Worm (Caenorhabditis elegans): ENCODE measurements around the gene nhr-130.

nhr-130 gene

ce11 chrV:497399-497798, 14.3 kb upstream of the nhr-130 start, which contains the start of gene T01G6.1:
Gene T01G6.1, plus strand, starts transcription at chrV:497699.
- TF ChIP-seq zfh-2 (GFP tag; conservative IDR thresholded peaks at IDR 0.05) (no peak), B0336.3 (GFP tag; IDR thresholded peaks at IDR 0.05) (no peak), ceh-27 (GFP tag; optimal IDR thresholded peaks at IDR 0.05) (no peak), bed-1 (GFP tag; IDR thresholded peaks at IDR 0.05) (no peak), repo-1 (tag; optimal IDR thresholded peaks at IDR 0.05) (no peak), mxl-1 (tag; optimal IDR thresholded peaks at IDR 0.05) (no peak), nhr-179 (tag; optimal IDR thresholded peaks at IDR 0.05) (no peak), ztf-18 (tag; optimal IDR thresholded peaks at IDR 0.05) (no peak), rec-8 (tag; optimal IDR thresholded peaks at IDR 0.05) (no peak), pbrm-1 (GFP tag; IDR thresholded peaks at IDR 0.05) (no peak), ZK185.1 (tag; optimal IDR thresholded peaks at IDR 0.05; ENCODE audit: poor library complexity, severe bottlenecking) (no peak), lsl-1 (GFP tag; optimal IDR thresholded peaks at IDR 0.05) (no peak), snpc-1.3 (tag; optimal IDR thresholded peaks at IDR 0.05; ENCODE audit: insufficient read depth) (no peak), hmg-20 (GFP tag; IDR thresholded peaks at IDR 0.05) (no peak), cebp-1 (GFP tag; IDR thresholded peaks at IDR 0.05) (no peak), cebp-1 (tag; optimal IDR thresholded peaks at IDR 0.05) (no peak), lin-26 (GFP tag; IDR thresholded peaks at IDR 0.05) (no peak), B0019.2 (GFP tag; conservative IDR thresholded peaks at IDR 0.05) (no peak), him-1 (tag; optimal IDR thresholded peaks at IDR 0.05) (no peak), Y53F4B.3 (GFP tag; IDR thresholded peaks at IDR 0.05) (no peak)

ce11 chrV:494284-494683, 11.1 kb upstream of the nhr-130 start, which contains the start of gene nhr-131:
Gene nhr-131, plus strand, starts transcription at chrV:494370.
- TF ChIP-seq dox-1 (GFP tag; IDR thresholded peaks at IDR 0.05) = peak; percentile 41
- peak; percentile 77 for TF ChIP-seq nhr-80 (tag; optimal IDR thresholded peaks at IDR 0.05)
- TF ChIP-seq chd-7 (tag; optimal IDR thresholded peaks at IDR 0.05) = no peak
- TF ChIP-seq lsl-1 (GFP tag; optimal IDR thresholded peaks at IDR 0.05) = no peak
- no peak for TF ChIP-seq tlf-1 (GFP tag; optimal IDR thresholded peaks at IDR 0.05)
- no peak for TF ChIP-seq fkh-3 (tag; optimal IDR thresholded peaks at IDR 0.05)
- no peak for TF ChIP-seq F55B11.4 (tag; optimal IDR thresholded peaks at IDR 0.05; ENCODE audit: borderline replicate concordance, insufficient read depth)
- TF ChIP-seq cebp-1 (GFP tag; IDR thresholded peaks at IDR 0.05) = peak; percentile 73
- TF ChIP-seq cebp-1 (tag; optimal IDR thresholded peaks at IDR 0.05) = peak; percentile 89
- TF ChIP-seq unc-62 (GFP tag; optimal IDR thresholded peaks at IDR 0.05) = no peak
- TF ChIP-seq ets-4 (GFP tag; optimal IDR thresholded peaks at IDR 0.05) = no peak
- no peak for TF ChIP-seq rpc-1 (optimal IDR thresholded peaks at IDR 0.05)
- no peak for TF ChIP-seq rpc-1 (tag; optimal IDR thresholded peaks at IDR 0.05)
- TF ChIP-seq C17E4.6 (GFP tag; IDR thresholded peaks at IDR 0.05) = no peak
- TF ChIP-seq die-1 (tag; optimal IDR thresholded peaks at IDR 0.05) = no peak
- no peak for TF ChIP-seq attf-6 (GFP tag; IDR thresholded peaks at IDR 0.05)
- TF ChIP-seq zfh-2 (GFP tag; conservative IDR thresholded peaks at IDR 0.05) = no peak
- TF ChIP-seq attf-5 (GFP tag; optimal IDR thresholded peaks at IDR 0.05) = peak; percentile 54
- no peak for TF ChIP-seq egl-44 (GFP tag; IDR thresholded peaks at IDR 0.05)
- TF ChIP-seq nfya-2 (GFP tag; IDR thresholded peaks at IDR 0.05) = no peak
- TF ChIP-seq lin-40 (tag; optimal IDR thresholded peaks at IDR 0.05) = peak; percentile 20

DNA sequence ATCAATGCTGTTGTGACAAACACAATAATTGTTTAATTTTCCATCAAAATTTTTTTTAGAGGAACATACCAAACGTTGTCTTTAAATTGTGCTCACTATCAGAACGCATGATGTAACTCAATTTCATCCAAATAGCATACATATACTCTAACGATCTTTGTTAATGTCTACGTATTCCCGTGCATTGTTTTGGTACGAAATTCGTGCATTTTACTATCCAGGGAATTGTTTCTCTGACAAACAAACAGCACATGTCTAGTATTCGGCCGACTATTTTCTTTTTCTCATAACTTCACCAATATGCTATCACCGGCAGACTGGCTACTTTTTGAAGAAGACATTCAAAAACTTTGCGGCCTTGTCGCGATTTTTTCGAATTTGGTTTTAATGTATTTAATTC, 8.3 kb upstream of the nhr-130 start, which contains the start of gene str-196:
TSS of gene str-196 (plus strand) at position 301 of the 400 bp plus-strand sequence.
- TF ChIP-seq egl-18 (GFP tag; IDR thresholded peaks at IDR 0.05) = no peak
- TF ChIP-seq nhr-27 (tag; optimal IDR thresholded peaks at IDR 0.05) = no peak

Data from whole organism, young adult.